Worm (Caenorhabditis elegans): Measurements from ENCODE around the gene ttr-52.

Gene ttr-52

ce11 chrIII:13411202-13411601 is 6.7 kb downstream of the ttr-52 start (continued):
- peak; percentile 57 for TF ChIP-seq athp-1 (tag; optimal IDR thresholded peaks at IDR 0.05)
- TF ChIP-seq lsl-1 (GFP tag; optimal IDR thresholded peaks at IDR 0.05) = peak; percentile 11
- TF ChIP-seq Y53G8AR.9 (GFP tag; conservative IDR thresholded peaks at IDR 0.05) = no peak
- TF ChIP-seq pbrm-1 (GFP tag; IDR thresholded peaks at IDR 0.05) = no peak
- no peak for TF ChIP-seq hsf-1 (GFP tag; IDR thresholded peaks at IDR 0.05)
- TF ChIP-seq lsy-27 (tag; optimal IDR thresholded peaks at IDR 0.05; ENCODE audit: borderline replicate concordance, insufficient read depth) = no peak
- no peak for TF ChIP-seq madf-8 (GFP tag; conservative IDR thresholded peaks at IDR 0.05)
- TF ChIP-seq him-1 (tag; optimal IDR thresholded peaks at IDR 0.05) = peak; percentile 80
- no peak for TF ChIP-seq ztf-3 (GFP tag; optimal IDR thresholded peaks at IDR 0.05)
- TF ChIP-seq ceh-27 (GFP tag; optimal IDR thresholded peaks at IDR 0.05) = no peak
- peak; percentile 22 for TF ChIP-seq lin-54 (GFP tag; optimal IDR thresholded peaks at IDR 0.05)
- no peak for TF ChIP-seq ztf-25 (GFP tag; IDR thresholded peaks at IDR 0.05)
- TF ChIP-seq cebp-1 (GFP tag; IDR thresholded peaks at IDR 0.05) = no peak
- no peak for TF ChIP-seq cebp-1 (tag; optimal IDR thresholded peaks at IDR 0.05)
- TF ChIP-seq B0035.1 (tag; optimal IDR thresholded peaks at IDR 0.05) = no peak
- no peak for TF ChIP-seq B0019.2 (GFP tag; conservative IDR thresholded peaks at IDR 0.05)
- no peak for TF ChIP-seq Y79H2A.3 (GFP tag; conservative IDR thresholded peaks at IDR 0.05)
- no peak for TF ChIP-seq F57A8.1 (GFP tag; optimal IDR thresholded peaks at IDR 0.05)
- no peak for TF ChIP-seq xnd-1 (tag; optimal IDR thresholded peaks at IDR 0.05)
- TF ChIP-seq nhr-120 (GFP tag; IDR thresholded peaks at IDR 0.05) = no peak
- peak; percentile 64 for TF ChIP-seq D2030.7 (GFP tag; IDR thresholded peaks at IDR 0.05)
- no peak for TF ChIP-seq F33H1.4 (GFP tag; IDR thresholded peaks at IDR 0.05)
- TF ChIP-seq bed-2 (GFP tag; IDR thresholded peaks at IDR 0.05) = no peak
- peak; percentile 85 for TF ChIP-seq tbp1 (GFP tag; optimal IDR thresholded peaks at IDR 0.05)
- TF ChIP-seq K11D2.4 (GFP tag; IDR thresholded peaks at IDR 0.05) = no peak
- no peak for TF ChIP-seq bed-1 (GFP tag; IDR thresholded peaks at IDR 0.05)
- no peak for TF ChIP-seq akir-1 (GFP tag; optimal IDR thresholded peaks at IDR 0.05)
- no peak for TF ChIP-seq T07F8.4 (tag; optimal IDR thresholded peaks at IDR 0.05)
- TF ChIP-seq nfyb-1 (GFP tag; IDR thresholded peaks at IDR 0.05) = no peak
- TF ChIP-seq tlf-1 (GFP tag; optimal IDR thresholded peaks at IDR 0.05) = no peak
- TF ChIP-seq ceh-79 (tag; optimal IDR thresholded peaks at IDR 0.05) = no peak
- TF ChIP-seq nhr-179 (tag; optimal IDR thresholded peaks at IDR 0.05) = no peak
- no peak for TF ChIP-seq B0336.3 (GFP tag; IDR thresholded peaks at IDR 0.05)
- TF ChIP-seq F37B4.10 (GFP tag; IDR thresholded peaks at IDR 0.05) = no peak
- no peak for TF ChIP-seq ceh-100 (GFP tag; IDR thresholded peaks at IDR 0.05)
- peak; percentile 61 for TF ChIP-seq mes-4 (tag; optimal IDR thresholded peaks at IDR 0.05)
- TF ChIP-seq egrh-3 (GFP tag; IDR thresholded peaks at IDR 0.05) = no peak
- no peak for TF ChIP-seq ets-4 (GFP tag; optimal IDR thresholded peaks at IDR 0.05)
- TF ChIP-seq B0261.1 (tag; optimal IDR thresholded peaks at IDR 0.05) = peak; percentile 65
- no peak for TF ChIP-seq F10E7.11 (tag; optimal IDR thresholded peaks at IDR 0.05)
- TF ChIP-seq rec-8 (tag; optimal IDR thresholded peaks at IDR 0.05) = peak; percentile 31 to 43
- no peak for TF ChIP-seq ztf-26 (tag; optimal IDR thresholded peaks at IDR 0.05)

All from whole organism, young adult.